Fruit fly (Drosophila melanogaster): Measurements from ENCODE around the gene CG13144.

DNA sequence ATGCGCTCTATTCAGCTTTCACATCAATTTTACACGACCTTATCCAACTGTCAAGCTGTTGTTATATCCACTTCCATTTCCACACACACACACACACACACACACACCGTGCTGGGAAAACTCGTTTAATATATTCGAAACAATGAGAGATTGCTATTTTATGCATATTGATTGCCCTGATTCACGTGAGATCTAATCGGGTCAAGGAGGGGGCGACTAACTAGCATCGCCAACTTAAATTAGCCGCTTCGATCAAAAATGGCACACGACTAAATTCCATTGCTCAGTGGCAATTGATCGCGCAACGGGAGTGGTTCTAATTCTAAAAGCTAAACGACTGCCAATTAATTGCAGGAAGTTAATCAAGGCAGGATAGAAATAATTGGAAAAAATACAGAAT lies 42.8 kb upstream of the CG13144 start, which contains the start of gene CG18302:
- TF ChIP-seq ttk (optimal IDR thresholded peaks at IDR 0.05) (no peak), insv (optimal IDR thresholded peaks at IDR 0.05) (no peak), Sin3A (optimal IDR thresholded peaks at IDR 0.05) (no peak), psq (optimal IDR thresholded peaks at IDR 0.05) (no peak)

All from Kc167 (cell line).